Fruit fly (Drosophila melanogaster) whole organism, embryonic: ENCODE data around the gene Or7a.

Experiments used
- Antp ChIP-seq: fragments of 200-800 bp; sonication (Bioruptor generic); optimal IDR thresholded peaks from 3 replicates; lab custom pipeline; 2016; ENCODE audit warnings: missing biosample characterization, missing genetic modification characterization
- Atf3 ChIP-seq: fragments of 200-800 bp; sonication (Bioruptor generic); optimal IDR thresholded peaks from 3 replicates; lab custom pipeline; 2016; ENCODE audit warnings: missing biosample characterization, missing genetic modification characterization
- Bdp1 ChIP-seq: fragments of 200-800 bp; sonication (Bioruptor generic); optimal IDR thresholded peaks from 3 replicates; lab custom pipeline; 2016; ENCODE audit warnings: missing biosample characterization, missing genetic modification characterization
- Bgb ChIP-seq: fragments of 200-800 bp; sonication (Bioruptor generic); IDR thresholded peaks from 2 replicates; pipeline ENCODE4 v1.3.6; 2022; ENCODE audit warnings: missing biosample characterization, missing genetic modification characterization; ENCODE audit not compliant: partially characterized antibody
- Blimp-1 ChIP-seq: fragments of 200-800 bp; sonication (Bioruptor generic); optimal IDR thresholded peaks from 3 replicates; lab custom pipeline; 2018; ENCODE audit warnings: missing biosample characterization, missing genetic modification characterization, mild to moderate bottlenecking, moderate library complexity, missing genetic modification reagents
- BtbVII ChIP-seq: fragments of 200-800 bp; sonication (Bioruptor generic); optimal IDR thresholded peaks from 3 replicates; lab custom pipeline; 2017; ENCODE audit warnings: missing biosample characterization, mild to moderate bottlenecking, missing genetic modification characterization
- CG10209 ChIP-seq: fragments of 200-800 bp; sonication (Bioruptor generic); optimal IDR thresholded peaks from 3 replicates; lab custom pipeline; 2017; ENCODE audit warnings: missing biosample characterization, mild to moderate bottlenecking, missing genetic modification characterization, missing genetic modification reagents
- CG10654 ChIP-seq: fragments of 200-800 bp; sonication (Bioruptor generic); optimal IDR thresholded peaks from 2 replicates; lab custom pipeline; 2016; ENCODE audit warnings: missing biosample characterization, missing genetic modification characterization
- CG11398 ChIP-seq: fragments of 200-800 bp; sonication (Bioruptor generic); optimal IDR thresholded peaks from 2 replicates; lab custom pipeline; 2016; ENCODE audit warnings: missing biosample characterization, missing genetic modification characterization
- CG11504 ChIP-seq: fragments of 200-800 bp; sonication (Bioruptor generic); optimal IDR thresholded peaks from 3 replicates; lab custom pipeline; 2019; ENCODE audit warnings: missing biosample characterization, mild to moderate bottlenecking, missing genetic modification characterization, moderate library complexity
- CG12769 ChIP-seq: fragments of 200-800 bp; sonication (Bioruptor generic); optimal IDR thresholded peaks from 2 replicates; lab custom pipeline; 2019; ENCODE audit warnings: missing biosample characterization, mild to moderate bottlenecking, missing genetic modification characterization, moderate library complexity
- CG15073 ChIP-seq: fragments of 200-800 bp; sonication (Bioruptor generic); optimal IDR thresholded peaks from 2 replicates; lab custom pipeline; 2016; ENCODE audit warnings: missing biosample characterization, missing genetic modification characterization
- CG15269 ChIP-seq: fragments of 200-800 bp; sonication (Bioruptor generic); optimal IDR thresholded peaks from 2 replicates; lab custom pipeline; 2018; ENCODE audit warnings: missing biosample characterization, mild to moderate bottlenecking, missing genetic modification characterization, moderate library complexity
- CG1603 ChIP-seq: fragments of 200-800 bp; sonication (Bioruptor generic); optimal IDR thresholded peaks from 2 replicates; lab custom pipeline; 2019; ENCODE audit warnings: missing biosample characterization, mild to moderate bottlenecking, missing genetic modification characterization, moderate library complexity
- CG1647 ChIP-seq: fragments of 200-800 bp; sonication (Bioruptor generic); optimal IDR thresholded peaks from 3 replicates; lab custom pipeline; 2016; ENCODE audit warnings: missing biosample characterization, missing genetic modification characterization
- CG1832 ChIP-seq: fragments of 200-800 bp; sonication (Bioruptor generic); optimal IDR thresholded peaks from 2 replicates; lab custom pipeline; 2017; ENCODE audit warnings: missing biosample characterization, mild to moderate bottlenecking, missing genetic modification characterization, inconsistent platforms
- CG2129 ChIP-seq: fragments of 200-800 bp; sonication (Bioruptor generic); IDR thresholded peaks from 2 replicates; pipeline ENCODE4 v1.3.6; 2022; ENCODE audit warnings: missing biosample characterization, missing genetic modification characterization; ENCODE audit not compliant: partially characterized antibody
- CG6683 ChIP-seq: fragments of 200-800 bp; sonication (Bioruptor generic); optimal IDR thresholded peaks from 2 replicates; lab custom pipeline; 2017; ENCODE audit warnings: missing biosample characterization, mild to moderate bottlenecking, missing genetic modification characterization, missing genetic modification reagents
- CG8765 ChIP-seq: fragments of 200-800 bp; sonication (Bioruptor generic); IDR thresholded peaks from 2 replicates; pipeline ENCODE4 v1.3.6; 2022; ENCODE audit warnings: missing biosample characterization, missing genetic modification characterization
- CG9609 ChIP-seq: fragments of 200-800 bp; sonication (Bioruptor generic); optimal IDR thresholded peaks from 3 replicates; lab custom pipeline; 2016; ENCODE audit warnings: missing biosample characterization, missing genetic modification characterization
- CG9727 ChIP-seq: fragments of 200-800 bp; sonication (Bioruptor generic); optimal IDR thresholded peaks from 3 replicates; lab custom pipeline; 2017; ENCODE audit warnings: missing biosample characterization, mild to moderate bottlenecking, missing genetic modification characterization
- CG9817 ChIP-seq: fragments of 200-800 bp; sonication (Bioruptor generic); optimal IDR thresholded peaks from 2 replicates; lab custom pipeline; 2018; ENCODE audit warnings: missing biosample characterization, mild to moderate bottlenecking, missing genetic modification characterization, moderate library complexity
- CTCF ChIP-seq: fragments of 200-800 bp; sonication (Bioruptor generic); optimal IDR thresholded peaks from 2 replicates; lab custom pipeline; 2017; ENCODE audit warnings: missing biosample characterization, mild to moderate bottlenecking, missing genetic modification characterization, moderate library complexity
- Dek ChIP-seq: fragments of 200-800 bp; sonication (Bioruptor generic); optimal IDR thresholded peaks from 3 replicates; lab custom pipeline; 2019; ENCODE audit warnings: missing biosample characterization, mild to moderate bottlenecking, missing genetic modification characterization, moderate library complexity
- Dfd ChIP-seq, 2 experiments: fragments of >200 bp; optimal IDR thresholded peaks; 2 replicates each; lab custom pipeline; 2017; ENCODE audit warnings: missing biosample characterization in 2 of 2, missing genetic modification characterization in 2 of 2
- Dp ChIP-seq: fragments of 200-800 bp; sonication (Bioruptor generic); optimal IDR thresholded peaks from 2 replicates; lab custom pipeline; 2018; ENCODE audit warnings: missing biosample characterization, mild to moderate bottlenecking, missing genetic modification characterization, moderate library complexity
- E2f1 ChIP-seq: fragments of 200-800 bp; sonication (Bioruptor generic); IDR thresholded peaks from 2 replicates; pipeline ENCODE4 v1.3.6; 2022; ENCODE audit warnings: missing biosample characterization, missing genetic modification characterization
- ERR ChIP-seq: fragments of 200-800 bp; sonication (Bioruptor generic); optimal IDR thresholded peaks from 2 replicates; lab custom pipeline; 2016; ENCODE audit warnings: missing biosample characterization, missing genetic modification characterization
- GATAe ChIP-seq: fragments of 200-800 bp; sonication (Bioruptor generic); conservative IDR thresholded peaks from 2 replicates; pipeline ENCODE4 v1.3.6; 2022; ENCODE audit warnings: missing biosample characterization, missing genetic modification characterization
- Hr51 ChIP-seq, 2 experiments: fragments of 200-800 bp; sonication (Bioruptor generic); optimal IDR thresholded peaks; 2 replicates in 1 of 2; 3 replicates in 1 of 2; lab custom pipeline; 2016 to 2018; ENCODE audit warnings: missing biosample characterization in 2 of 2, missing genetic modification characterization in 2 of 2, mild to moderate bottlenecking in 1 of 2, moderate library complexity in 1 of 2
- PHDP ChIP-seq: fragments of 200-800 bp; sonication (Bioruptor generic); optimal IDR thresholded peaks from 3 replicates; lab custom pipeline; 2018; ENCODE audit warnings: missing biosample characterization, mild to moderate bottlenecking, missing genetic modification characterization, moderate library complexity
- Side ChIP-seq: fragments of 200-800 bp; sonication (Bioruptor generic); optimal IDR thresholded peaks from 2 replicates; lab custom pipeline; 2016; ENCODE audit warnings: missing biosample characterization, missing genetic modification characterization
- Sox102F ChIP-seq: fragments of 200-800 bp; sonication (Bioruptor generic); optimal IDR thresholded peaks from 2 replicates; lab custom pipeline; 2018; ENCODE audit warnings: missing biosample characterization, mild to moderate bottlenecking, missing genetic modification characterization, moderate library complexity
- Taf1 ChIP-seq: fragments of 200-800 bp; sonication (Bioruptor generic); IDR thresholded peaks from 2 replicates; pipeline ENCODE4 v1.3.6; 2022; ENCODE audit warnings: missing biosample characterization, missing genetic modification characterization
- Tbp ChIP-seq: fragments of >200 bp; optimal IDR thresholded peaks from 2 replicates; lab custom pipeline; 2018; ENCODE audit warnings: missing biosample characterization, missing genetic modification characterization
- Vsx1 ChIP-seq: fragments of 200-800 bp; sonication (Bioruptor generic); optimal IDR thresholded peaks from 2 replicates; lab custom pipeline; 2017; ENCODE audit warnings: missing biosample characterization, mild to moderate bottlenecking, missing genetic modification characterization, missing genetic modification reagents
- bbx ChIP-seq: fragments of 200-800 bp; sonication (Bioruptor generic); IDR thresholded peaks from 2 replicates; pipeline ENCODE4 v1.3.6; 2022; ENCODE audit warnings: missing biosample characterization, missing genetic modification characterization; ENCODE audit not compliant: partially characterized antibody
- chinmo ChIP-seq: fragments of 200-800 bp; sonication (Bioruptor generic); IDR thresholded peaks from 4 replicates; pipeline ENCODE4 v1.3.6; 2022; ENCODE audit warnings: missing biosample characterization, missing genetic modification characterization; ENCODE audit not compliant: partially characterized antibody
- emc ChIP-seq: fragments of 200-800 bp; sonication (Bioruptor generic); optimal IDR thresholded peaks from 2 replicates; lab custom pipeline; 2016; ENCODE audit warnings: missing biosample characterization, missing genetic modification characterization
- fd102C ChIP-seq: fragments of 200-800 bp; sonication (Bioruptor generic); optimal IDR thresholded peaks from 2 replicates; lab custom pipeline; 2018; ENCODE audit warnings: missing biosample characterization, mild to moderate bottlenecking, missing genetic modification characterization, moderate library complexity
- fd3F ChIP-seq: fragments of 200-800 bp; sonication (Bioruptor generic); optimal IDR thresholded peaks from 2 replicates; lab custom pipeline; 2018; ENCODE audit warnings: missing biosample characterization, mild to moderate bottlenecking, missing genetic modification characterization, moderate library complexity
- ftz-f1 ChIP-seq: fragments of 200-800 bp; sonication (Bioruptor generic); optimal IDR thresholded peaks from 2 replicates; lab custom pipeline; 2016; ENCODE audit warnings: missing biosample characterization, missing genetic modification characterization
- schlank ChIP-seq: fragments of 200-800 bp; sonication (Bioruptor generic); optimal IDR thresholded peaks from 2 replicates; lab custom pipeline; 2018; ENCODE audit warnings: missing biosample characterization, mild to moderate bottlenecking, missing genetic modification characterization
- sima ChIP-seq: fragments of 200-800 bp; sonication (Bioruptor generic); optimal IDR thresholded peaks from 2 replicates; lab custom pipeline; 2016; ENCODE audit warnings: missing biosample characterization, missing genetic modification characterization
- sisA ChIP-seq: fragments of 200-800 bp; sonication (Bioruptor generic); IDR thresholded peaks from 2 replicates; pipeline ENCODE4 v1.3.6; 2022; ENCODE audit warnings: missing biosample characterization, missing genetic modification characterization
- slp2 ChIP-seq: fragments of 200-800 bp; sonication (Bioruptor generic); optimal IDR thresholded peaks from 2 replicates; lab custom pipeline; 2016; ENCODE audit warnings: missing biosample characterization, missing genetic modification characterization
- tgo ChIP-seq: fragments of 200-800 bp; sonication (Bioruptor generic); IDR thresholded peaks from 3 replicates; pipeline ENCODE4 v1.3.6; 2022; ENCODE audit warnings: missing biosample characterization, missing genetic modification characterization
- tll ChIP-seq, 2 experiments: fragments of 200-800 bp in 1 of 2; fragments of >200 bp in 1 of 2; sonication (Bioruptor generic) in 1 of 2; optimal IDR thresholded peaks; 2 replicates each; lab custom pipeline; 2017 to 2019; ENCODE audit warnings: missing biosample characterization in 2 of 2, missing genetic modification characterization in 2 of 2, mild to moderate bottlenecking in 1 of 2, moderate library complexity in 1 of 2
- tx ChIP-seq: fragments of 200-800 bp; sonication (Bioruptor generic); optimal IDR thresholded peaks from 2 replicates; lab custom pipeline; 2016; ENCODE audit warnings: missing biosample characterization, missing genetic modification characterization
- wdn ChIP-seq: fragments of 200-800 bp; sonication (Bioruptor generic); IDR thresholded peaks from 2 replicates; pipeline ENCODE4 v1.3.6; 2022; ENCODE audit warnings: missing biosample characterization, missing genetic modification characterization
- zfh1 ChIP-seq: fragments of 200-800 bp; sonication (Bioruptor generic); IDR thresholded peaks from 3 replicates; pipeline ENCODE4 v1.3.6; 2022; ENCODE audit warnings: missing biosample characterization, missing genetic modification characterization

Or7a gene

DNA sequence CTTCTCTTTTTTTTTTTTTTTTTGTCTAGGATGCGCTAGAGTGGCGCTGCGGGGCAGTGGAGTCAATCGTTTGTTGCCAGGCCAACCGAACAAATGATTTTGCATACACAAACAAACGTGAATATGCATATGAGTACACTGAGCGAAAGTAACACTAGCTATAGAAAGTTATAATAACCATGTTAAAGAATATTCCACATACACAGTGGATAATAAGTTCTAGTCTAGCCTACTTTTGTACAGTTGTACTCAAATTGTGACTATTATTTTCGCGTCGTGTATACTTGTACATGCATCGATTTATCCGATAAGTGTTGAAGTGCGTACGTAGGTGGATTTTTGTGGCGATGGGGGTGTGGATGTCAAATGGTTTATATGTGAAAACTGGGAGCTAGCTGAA lies 41.5 kb upstream of the Or7a start (continued):
- no peak for TF ChIP-seq CG9609 (GFP tag; lab: Kevin White, UChicago)
- no peak for TF ChIP-seq Dp (GFP tag; lab: Kevin White, UChicago)
- no peak for TF ChIP-seq CG9727 (GFP tag; lab: Kevin White, UChicago)
- no peak for TF ChIP-seq Blimp-1 (GFP tag; lab: Kevin White, UChicago)
- 0 out of 2 replicates have a peak, but pooled peaks have one; percentile 8 for TF ChIP-seq sisA (GFP tag; lab: Robert Waterston, UW)
- TF ChIP-seq bbx (GFP tag; lab: Robert Waterston, UW): no peak
- TF ChIP-seq tgo (GFP tag; lab: Robert Waterston, UW): 0 out of 3 replicates have a peak, but pooled peaks have one; percentile 15
- TF ChIP-seq schlank: no peak
- no peak for TF ChIP-seq Tbp (GFP tag; lab: Kevin White, UChicago)
- TF ChIP-seq tx (GFP tag; lab: Kevin White, UChicago): no peak
- TF ChIP-seq CG12769 (tag; lab: Kevin White, UChicago): no peak
- peak in 1 of 2 experiments; percentile 34 for TF ChIP-seq Hr51 (GFP tag; optimal IDR thresholded peaks at IDR 0.05; lab: Kevin White, UChicago)
- no peak for TF ChIP-seq wdn
- no peak for TF ChIP-seq CG10209 (GFP tag; lab: Kevin White, UChicago)
- no peak for TF ChIP-seq Vsx1
- no peak for TF ChIP-seq CTCF
- no peak for TF ChIP-seq Antp (GFP tag; lab: Kevin White, UChicago)
- TF ChIP-seq Bgb (GFP tag; lab: Robert Waterston, UW): no peak
- peak; percentile 58 for TF ChIP-seq CG11504 (tag; lab: Kevin White, UChicago)
- TF ChIP-seq slp2: no peak
- TF ChIP-seq ERR (GFP tag; lab: Kevin White, UChicago): no peak
- TF ChIP-seq CG1603 (tag; lab: Kevin White, UChicago): peak; percentile 54
- TF ChIP-seq Bdp1 (GFP tag; lab: Kevin White, UChicago): no peak
- no peak for TF ChIP-seq Taf1 (GFP tag; lab: Robert Waterston, UW)
- TF ChIP-seq Side (GFP tag; lab: Kevin White, UChicago): no peak
- TF ChIP-seq fd102C (GFP tag; lab: Kevin White, UChicago): no peak
- TF ChIP-seq emc (GFP tag; lab: Kevin White, UChicago): no peak
- no peak for TF ChIP-seq Dek (tag; lab: Kevin White, UChicago)
- no peak for TF ChIP-seq CG15073 (GFP tag; lab: Kevin White, UChicago)
- TF ChIP-seq Sox102F: peak; percentile 45
- TF ChIP-seq CG1647 (GFP tag; lab: Kevin White, UChicago): no peak
- no peak for TF ChIP-seq CG8765
- TF ChIP-seq Atf3 (GFP tag; lab: Kevin White, UChicago): no peak
- TF ChIP-seq CG2129: no peak
- TF ChIP-seq chinmo: no peak
- TF ChIP-seq sima: no peak
- TF ChIP-seq ftz-f1 (GFP tag; lab: Kevin White, UChicago): no peak
- no peak for TF ChIP-seq CG15269 (tag; lab: Kevin White, UChicago)
- no peak for TF ChIP-seq Dfd (GFP tag; optimal IDR thresholded peaks at IDR 0.05; lab: Kevin White, UChicago)
- no peak for TF ChIP-seq E2f1
- TF ChIP-seq tll (GFP tag; optimal IDR thresholded peaks at IDR 0.05; lab: Kevin White, UChicago): no peak
- TF ChIP-seq CG1832 (GFP tag; lab: Kevin White, UChicago): no peak
- TF ChIP-seq GATAe: no peak
- no peak for TF ChIP-seq fd3F (GFP tag; lab: Kevin White, UChicago)
- no peak for TF ChIP-seq PHDP (tag; lab: Kevin White, UChicago)
- no peak for TF ChIP-seq CG9817
- no peak for TF ChIP-seq BtbVII (GFP tag; lab: Kevin White, UChicago)
- no peak for TF ChIP-seq CG6683 (GFP tag; lab: Kevin White, UChicago)
- TF ChIP-seq CG11398: no peak
- TF ChIP-seq CG10654: no peak
- TF ChIP-seq zfh1 (GFP tag; lab: Robert Waterston, UW): no peak
